Fruit fly (Drosophila melanogaster): Measurements from ENCODE around the gene CG14210.

The CG14210 gene

dm6 chrX:19645873-19646541 lies 30.0 kb downstream of the CG14210 start, which contains the start of gene Arp10 (continued):
- TF ChIP-seq CG18476 (GFP tag; optimal IDR thresholded peaks at IDR 0.05), result no peak
- TF ChIP-seq CG10274 (GFP tag; optimal IDR thresholded peaks at IDR 0.05), result no peak
- no peak for TF ChIP-seq CG5245 (GFP tag; optimal IDR thresholded peaks at IDR 0.05)
- TF ChIP-seq CG10462 (GFP tag; optimal IDR thresholded peaks at IDR 0.05), result no peak
- TF ChIP-seq CG17361 (GFP tag; IDR thresholded peaks at IDR 0.05), result 0 out of 3 replicates have a peak, but pooled peaks have one; percentile 35
- peak in 1 of 2 experiments; percentile 2 for TF ChIP-seq bsh (GFP tag; optimal IDR thresholded peaks at IDR 0.05)
- no peak for TF ChIP-seq wek (GFP tag; optimal IDR thresholded peaks at IDR 0.05)
- no peak for TF ChIP-seq lbe (GFP tag; optimal IDR thresholded peaks at IDR 0.05)
- peak; percentile 14 for TF ChIP-seq zfh2 (GFP tag; optimal IDR thresholded peaks at IDR 0.05)
- TF ChIP-seq CG6654 (GFP tag; optimal IDR thresholded peaks at IDR 0.05), result no peak
- no peak for TF ChIP-seq CG4404 (GFP tag; IDR thresholded peaks at IDR 0.05)
- TF ChIP-seq Camta (GFP tag; optimal IDR thresholded peaks at IDR 0.05), result no peak
- TF ChIP-seq sob (GFP tag; IDR thresholded peaks at IDR 0.05), result no peak
- TF ChIP-seq CG14441 (GFP tag; IDR thresholded peaks at IDR 0.05), result no peak
- TF ChIP-seq gt (GFP tag; IDR thresholded peaks at IDR 0.05), result no peak
- TF ChIP-seq Sry-δ (GFP tag; optimal IDR thresholded peaks at IDR 0.05), result peak; percentile 57
- TF ChIP-seq gcm2 (GFP tag; optimal IDR thresholded peaks at IDR 0.05), result no peak
- no peak for TF ChIP-seq btn (GFP tag; optimal IDR thresholded peaks at IDR 0.05)
- TF ChIP-seq cas (GFP tag; IDR thresholded peaks at IDR 0.05), result no peak
- no peak for TF ChIP-seq CG32767 (GFP tag; IDR thresholded peaks at IDR 0.05)
- no peak for TF ChIP-seq CG18599 (GFP tag; optimal IDR thresholded peaks at IDR 0.05)
- no peak for TF ChIP-seq Hand (GFP tag; optimal IDR thresholded peaks at IDR 0.05)
- no peak for TF ChIP-seq CG11093 (GFP tag; IDR thresholded peaks at IDR 0.05)
- no peak for TF ChIP-seq CG12236 (GFP tag; optimal IDR thresholded peaks at IDR 0.05)
- TF ChIP-seq CG17829 (tag; optimal IDR thresholded peaks at IDR 0.05), result peak; percentile 15
- TF ChIP-seq her (GFP tag; optimal IDR thresholded peaks at IDR 0.05), result no peak
- TF ChIP-seq CG4617 (GFP tag; optimal IDR thresholded peaks at IDR 0.05; ENCODE audit: borderline replicate concordance), result peak; percentile 39
- TF ChIP-seq CG5180 (GFP tag; optimal IDR thresholded peaks at IDR 0.05), result no peak
- no peak for TF ChIP-seq CG10979 (tag; optimal IDR thresholded peaks at IDR 0.05)
- no peak for TF ChIP-seq shn (GFP tag; optimal IDR thresholded peaks at IDR 0.05)
- peak; percentile 23 for TF ChIP-seq CG3163 (GFP tag; optimal IDR thresholded peaks at IDR 0.05)
- no peak for TF ChIP-seq mld (GFP tag; IDR thresholded peaks at IDR 0.05; ENCODE audit: partially characterized antibody)
- TF ChIP-seq oc (tag; optimal IDR thresholded peaks at IDR 0.05), result no peak
- TF ChIP-seq fd102C (GFP tag; optimal IDR thresholded peaks at IDR 0.05), result no peak
- no peak for TF ChIP-seq Oli (tag; optimal IDR thresholded peaks at IDR 0.05)
- TF ChIP-seq Trl (optimal IDR thresholded peaks at IDR 0.05), result no peak
- TF ChIP-seq Trl (GFP tag; optimal IDR thresholded peaks at IDR 0.05), result peak; percentile 41
- TF ChIP-seq aop (GFP tag; IDR thresholded peaks at IDR 0.05), result no peak
- no peak for TF ChIP-seq klu (GFP tag; IDR thresholded peaks at IDR 0.05)
- peak; percentile 9; the same call in 1 of the 2 replicates for TF ChIP-seq slbo (GFP tag; IDR thresholded peaks at IDR 0.05)
- TF ChIP-seq sqz (GFP tag; optimal IDR thresholded peaks at IDR 0.05), result no peak
- TF ChIP-seq CG3995 (GFP tag; optimal IDR thresholded peaks at IDR 0.05), result peak; percentile 75
- peak; percentile 46; the same call in 2 of the 3 replicates for TF ChIP-seq knrl (GFP tag; IDR thresholded peaks at IDR 0.05; ENCODE audit: partially characterized antibody)
- TF ChIP-seq CG3065 (GFP tag; optimal IDR thresholded peaks at IDR 0.05), result no peak
- no peak for TF ChIP-seq CG7839 (tag; optimal IDR thresholded peaks at IDR 0.05)
- no peak for TF ChIP-seq ase (GFP tag; IDR thresholded peaks at IDR 0.05)
- no peak for TF ChIP-seq Bteb2 (GFP tag; optimal IDR thresholded peaks at IDR 0.05)
- no peak for TF ChIP-seq Neu2 (GFP tag; optimal IDR thresholded peaks at IDR 0.05; ENCODE audit: borderline replicate concordance)
- TF ChIP-seq tna (GFP tag; IDR thresholded peaks at IDR 0.05; ENCODE audit: partially characterized antibody), result no peak
- TF ChIP-seq CG1602 (GFP tag; optimal IDR thresholded peaks at IDR 0.05), result no peak
- no peak for TF ChIP-seq Jarid2 (GFP tag; optimal IDR thresholded peaks at IDR 0.05)

Measured in whole organism, embryonic.